Fruit fly (Drosophila melanogaster): ENCODE data around the gene dop.

The dop gene

dm6 chr3L:15538582-15539490 is 27.0 kb upstream of the dop start:
- no peak for TF ChIP-seq CG32264 (GFP tag; optimal IDR thresholded peaks at IDR 0.05)
- TF ChIP-seq Rel (GFP tag; optimal IDR thresholded peaks at IDR 0.05): no peak
- peak; percentile 95 for TF ChIP-seq Rel (tag; optimal IDR thresholded peaks at IDR 0.05)

- TF ChIP-seq brk (GFP tag; optimal IDR thresholded peaks at IDR 0.05): no peak
- no peak for TF ChIP-seq N (GFP tag; optimal IDR thresholded peaks at IDR 0.05)
- TF ChIP-seq Dif (GFP tag; optimal IDR thresholded peaks at IDR 0.05; ENCODE audit: partially characterized antibody): no peak
- no peak for TF ChIP-seq pan (optimal IDR thresholded peaks at IDR 0.05)
- no peak for TF ChIP-seq sv (GFP tag; optimal IDR thresholded peaks at IDR 0.05)
- TF ChIP-seq sage (GFP tag; optimal IDR thresholded peaks at IDR 0.05): no peak
- TF ChIP-seq Rel (GFP tag; optimal IDR thresholded peaks at IDR 0.05): no peak
- no peak for TF ChIP-seq Rel (tag; optimal IDR thresholded peaks at IDR 0.05)
- no peak for TF ChIP-seq dsf (GFP tag; optimal IDR thresholded peaks at IDR 0.05; ENCODE audit: borderline replicate concordance)
- TF ChIP-seq Dfd (GFP tag; optimal IDR thresholded peaks at IDR 0.05): no peak
- no peak for TF ChIP-seq CG32264 (GFP tag; optimal IDR thresholded peaks at IDR 0.05)
- no peak for TF ChIP-seq Vsx2 (GFP tag; optimal IDR thresholded peaks at IDR 0.05; ENCODE audit: partially characterized antibody)
- no peak for TF ChIP-seq Hr83 (GFP tag; optimal IDR thresholded peaks at IDR 0.05; ENCODE audit: poor library complexity, severe bottlenecking)
- no peak for TF ChIP-seq br (GFP tag; optimal IDR thresholded peaks at IDR 0.05)
- TF ChIP-seq jim (GFP tag; optimal IDR thresholded peaks at IDR 0.05): no peak
- no peak for TF ChIP-seq OdsH (GFP tag; optimal IDR thresholded peaks at IDR 0.05)
These were observed 25.9 kb upstream of the dop start for dm6 chr3L:15539903-15540409.

dm6 chr3L:15540682-15541081 is 25.1 kb upstream of the dop start:
- no peak for TF ChIP-seq Mio (GFP tag; optimal IDR thresholded peaks at IDR 0.05)
- no peak for TF ChIP-seq Myc (optimal IDR thresholded peaks at IDR 0.05)
- no peak for TF ChIP-seq Abd-B (GFP tag; optimal IDR thresholded peaks at IDR 0.05)
- no peak for TF ChIP-seq HLH106 (tag; optimal IDR thresholded peaks at IDR 0.05)
- no peak for TF ChIP-seq foxo (GFP tag; optimal IDR thresholded peaks at IDR 0.05)
- no peak for TF ChIP-seq Jra (GFP tag; optimal IDR thresholded peaks at IDR 0.05)

dm6 chr3L:15541281-15541680 is 24.5 kb upstream of the dop start:
- no peak for TF ChIP-seq dsf (GFP tag; optimal IDR thresholded peaks at IDR 0.05; ENCODE audit: borderline replicate concordance)
- no peak for TF ChIP-seq h (GFP tag; optimal IDR thresholded peaks at IDR 0.05)
- TF ChIP-seq pan (optimal IDR thresholded peaks at IDR 0.05): no peak
- no peak for TF ChIP-seq sage (GFP tag; optimal IDR thresholded peaks at IDR 0.05)
- no peak for TF ChIP-seq rgr (GFP tag; optimal IDR thresholded peaks at IDR 0.05)
- TF ChIP-seq OdsH (GFP tag; optimal IDR thresholded peaks at IDR 0.05): no peak
- TF ChIP-seq CG32264 (GFP tag; optimal IDR thresholded peaks at IDR 0.05): no peak
- no peak for TF ChIP-seq foxo (GFP tag; optimal IDR thresholded peaks at IDR 0.05)
- no peak for TF ChIP-seq CrebA (GFP tag; optimal IDR thresholded peaks at IDR 0.05; ENCODE audit: borderline replicate concordance)
- no peak for TF ChIP-seq psq (GFP tag; optimal IDR thresholded peaks at IDR 0.05)
- TF ChIP-seq Rel (GFP tag; optimal IDR thresholded peaks at IDR 0.05): no peak
- TF ChIP-seq Rel (tag; optimal IDR thresholded peaks at IDR 0.05): no peak
- no peak for TF ChIP-seq br (GFP tag; optimal IDR thresholded peaks at IDR 0.05)
- TF ChIP-seq Hnf4 (GFP tag; optimal IDR thresholded peaks at IDR 0.05): no peak
- no peak for TF ChIP-seq Jra (GFP tag; optimal IDR thresholded peaks at IDR 0.05)
- TF ChIP-seq dl (GFP tag; optimal IDR thresholded peaks at IDR 0.05; ENCODE audit: insufficient read depth in 1 of 2, partially characterized antibody in 2 of 2): no peak
- no peak for TF ChIP-seq lola (GFP tag; optimal IDR thresholded peaks at IDR 0.05)
- TF ChIP-seq Hr83 (GFP tag; optimal IDR thresholded peaks at IDR 0.05; ENCODE audit: poor library complexity, severe bottlenecking): no peak
- no peak for TF ChIP-seq Dfd (GFP tag; optimal IDR thresholded peaks at IDR 0.05)
- no peak for TF ChIP-seq brk (GFP tag; optimal IDR thresholded peaks at IDR 0.05)
- TF ChIP-seq sv (GFP tag; optimal IDR thresholded peaks at IDR 0.05): no peak

- TF ChIP-seq br (GFP tag; optimal IDR thresholded peaks at IDR 0.05) (no peak), CrebA (GFP tag; optimal IDR thresholded peaks at IDR 0.05; ENCODE audit: borderline replicate concordance) (no peak)
These were observed 22.8 kb upstream of the dop start for dm6 chr3L:15543049-15543448.
